Fruit fly (Drosophila melanogaster): ENCODE results near the gene CG13887.
A peak's percentile ranks its signal among the peaks of the same experiment; 100 is the strongest.

The CG13887 gene

DNA sequence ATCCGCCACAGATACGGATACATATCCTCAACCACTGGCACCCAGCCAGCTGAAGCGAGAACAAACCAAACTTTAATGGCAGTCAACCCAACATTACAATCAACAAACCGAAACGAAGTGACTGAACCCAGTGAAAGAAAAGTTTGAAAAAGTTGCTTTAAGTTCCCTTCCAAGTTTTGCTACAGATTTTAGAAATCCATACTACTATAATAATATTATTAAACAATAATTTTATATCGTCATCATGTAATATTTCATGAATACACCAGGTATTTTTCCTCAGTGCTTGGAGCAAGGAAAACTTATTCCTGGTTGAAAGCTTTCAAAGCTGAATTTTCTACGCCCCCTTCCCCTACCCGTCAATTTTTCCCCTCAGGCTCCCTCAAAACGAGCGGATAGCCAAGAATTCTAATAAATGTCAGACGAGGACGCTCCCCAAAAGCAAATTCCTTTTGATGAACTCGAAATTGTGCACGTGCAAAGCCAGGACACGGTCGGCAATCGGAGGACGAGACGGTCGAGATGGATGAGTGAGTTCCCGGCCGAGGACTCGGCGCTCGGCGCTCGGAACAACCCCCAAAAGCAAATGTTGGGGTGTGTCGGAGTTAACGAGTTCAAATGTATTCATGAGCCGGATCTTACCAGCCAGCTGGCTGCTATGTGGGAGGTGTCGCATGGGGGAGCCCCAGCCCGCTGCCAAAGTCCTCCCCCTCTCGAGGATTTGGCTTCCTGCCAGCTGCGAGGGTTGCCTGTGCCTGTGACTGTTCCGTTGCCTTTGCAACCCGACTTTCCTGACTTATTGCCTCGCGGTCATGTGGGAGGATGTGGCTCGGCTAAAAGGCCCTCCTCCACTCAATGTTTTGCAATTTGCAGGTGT, 40.5 kb upstream of the CG13887 start (continued):
- TF ChIP-seq mirr (GFP tag; optimal IDR thresholded peaks at IDR 0.05) (no peak), exex (tag; optimal IDR thresholded peaks at IDR 0.05) (no peak), Aef1 (GFP tag; IDR thresholded peaks at IDR 0.05) (peak; percentile 55), CG17385 (GFP tag; optimal IDR thresholded peaks at IDR 0.05) (peak; percentile 40), CG18599 (GFP tag; optimal IDR thresholded peaks at IDR 0.05) (peak; percentile 90), prd (optimal IDR thresholded peaks at IDR 0.05) (no peak), prd (GFP tag; IDR thresholded peaks at IDR 0.05) (peak; percentile 68), gem (tag; optimal IDR thresholded peaks at IDR 0.05) (peak; percentile 79), Abd-B (GFP tag; optimal IDR thresholded peaks at IDR 0.05) (no peak), hb (GFP tag; IDR thresholded peaks at IDR 0.05; ENCODE audit: partially characterized antibody) (no peak), HmgZ (tag; optimal IDR thresholded peaks at IDR 0.05) (no peak), Atf3 (GFP tag; optimal IDR thresholded peaks at IDR 0.05) (no peak), Bteb2 (GFP tag; optimal IDR thresholded peaks at IDR 0.05) (no peak), HHEX (GFP tag; optimal IDR thresholded peaks at IDR 0.05) (peak; percentile 55), psq (GFP tag; optimal IDR thresholded peaks at IDR 0.05) (no peak), esg (GFP tag; conservative IDR thresholded peaks at IDR 0.05) (no peak), CG6854 (GFP tag; optimal IDR thresholded peaks at IDR 0.05) (peak; percentile 37), fru (optimal IDR thresholded peaks at IDR 0.05) (no peak), hkb (optimal IDR thresholded peaks at IDR 0.05) (no peak), hkb (GFP tag; IDR thresholded peaks at IDR 0.05) (peak; percentile 63), bsh (GFP tag; optimal IDR thresholded peaks at IDR 0.05) (peak in 1 of 2 experiments; percentile 54), lab (GFP tag; optimal IDR thresholded peaks at IDR 0.05) (peak; percentile 81), fd96Cb (tag; optimal IDR thresholded peaks at IDR 0.05) (peak; percentile 69), klu (GFP tag; IDR thresholded peaks at IDR 0.05) (0 out of 2 replicates have a peak, but pooled peaks have one; percentile 13), CG3065 (GFP tag; optimal IDR thresholded peaks at IDR 0.05) (no peak), Hmr (GFP tag; optimal IDR thresholded peaks at IDR 0.05) (peak; percentile 72), Dbx (GFP tag; IDR thresholded peaks at IDR 0.05) (peak; percentile 81), ATbp (GFP tag; optimal IDR thresholded peaks at IDR 0.05) (peak; percentile 35), twi (tag; optimal IDR thresholded peaks at IDR 0.05) (no peak), dmrt99B (tag; optimal IDR thresholded peaks at IDR 0.05) (peak; percentile 81), Blimp-1 (GFP tag; optimal IDR thresholded peaks at IDR 0.05) (peak; percentile 62), TFAM (GFP tag; optimal IDR thresholded peaks at IDR 0.05) (no peak), gfzf (GFP tag; optimal IDR thresholded peaks at IDR 0.05) (no peak), CG17612 (GFP tag; IDR thresholded peaks at IDR 0.05) (no peak), Hsf (GFP tag; optimal IDR thresholded peaks at IDR 0.05) (no peak), schlank (tag; optimal IDR thresholded peaks at IDR 0.05) (no peak), CG5245 (GFP tag; optimal IDR thresholded peaks at IDR 0.05) (no peak), Atf6 (GFP tag; IDR thresholded peaks at IDR 0.05) (peak; percentile 10; the same call in 1 of the 2 replicates), CG4360 (GFP tag; IDR thresholded peaks at IDR 0.05) (0 out of 2 replicates have a peak, but pooled peaks have one; percentile 38), CG4404 (GFP tag; IDR thresholded peaks at IDR 0.05) (0 out of 2 replicates have a peak, but pooled peaks have one; percentile 13), CG8388 (GFP tag; optimal IDR thresholded peaks at IDR 0.05) (peak; percentile 50), caup (GFP tag; optimal IDR thresholded peaks at IDR 0.05; ENCODE audit: severe bottlenecking) (peak; percentile 58), CG17361 (GFP tag; IDR thresholded peaks at IDR 0.05) (peak; percentile 66), CG32772 (GFP tag; IDR thresholded peaks at IDR 0.05) (peak; percentile 45; the same call in 1 of the 2 replicates), ind (GFP tag; optimal IDR thresholded peaks at IDR 0.05) (peak; percentile 44), Xbp1 (GFP tag; optimal IDR thresholded peaks at IDR 0.05) (peak; percentile 17), CG12104 (GFP tag; optimal IDR thresholded peaks at IDR 0.05) (no peak), cwo (GFP tag; optimal IDR thresholded peaks at IDR 0.05) (peak; percentile 72), trem (tag; optimal IDR thresholded peaks at IDR 0.05) (peak; percentile 18)
